Worm (Caenorhabditis elegans): ENCODE results near the gene nhr-27.

- TF ChIP-seq him-1 (tag; optimal IDR thresholded peaks at IDR 0.05) (no peak), dao-5 (tag; optimal IDR thresholded peaks at IDR 0.05) (no peak)
These were observed 26.7 kb upstream of the nhr-27 start for ce11 chrX:12834848-12835247.
